Worm (Caenorhabditis elegans): ENCODE results near the gene tbcb-1.

- no peak for TF ChIP-seq lin-39 (tag; optimal IDR thresholded peaks at IDR 0.05)
- TF ChIP-seq R02D3.7 (tag; optimal IDR thresholded peaks at IDR 0.05): no peak
- TF ChIP-seq mdl-1 (tag; optimal IDR thresholded peaks at IDR 0.05): no peak
- TF ChIP-seq ztf-1 (GFP tag; conservative IDR thresholded peaks at IDR 0.05): no peak
- no peak for TF ChIP-seq nhr-6 (tag; optimal IDR thresholded peaks at IDR 0.05)
- no peak for TF ChIP-seq elt-1 (tag; optimal IDR thresholded peaks at IDR 0.05)
- no peak for TF ChIP-seq ztf-11 (tag; optimal IDR thresholded peaks at IDR 0.05)
Observed at ce11 chrV:13576828-13577227, 15.1 kb upstream of the tbcb-1 start.

Measured in whole organism, L2 larva.